Worm (Caenorhabditis elegans): ENCODE measurements around the gene T25B2.3.

- no peak for TF ChIP-seq flt-1 (GFP tag; IDR thresholded peaks at IDR 0.05)
- TF ChIP-seq klf-2 (GFP tag; conservative IDR thresholded peaks at IDR 0.05): no peak
- TF ChIP-seq ztf-29 (GFP tag; IDR thresholded peaks at IDR 0.05): no peak
- TF ChIP-seq T22C8.4 (GFP tag; IDR thresholded peaks at IDR 0.05): no peak
These were observed 30.0 kb upstream of the T25B2.3 start for ce11 chrX:6145921-6146320.
